Fruit fly (Drosophila melanogaster) whole organism, embryonic: ENCODE data around the gene CG44040.

Experiments used
- Adf1 ChIP-seq: fragments of 200-800 bp; sonication (Bioruptor generic); IDR thresholded peaks from 2 replicates; pipeline ENCODE4 v1.3.6; 2022; ENCODE audit warnings: missing biosample characterization, missing genetic modification characterization
- CG10565 ChIP-seq: fragments of 200-800 bp; sonication (Bioruptor generic); optimal IDR thresholded peaks from 3 replicates; lab custom pipeline; 2016; ENCODE audit warnings: missing biosample characterization, mild to moderate bottlenecking, missing genetic modification characterization
- CG1233 ChIP-seq: fragments of 200-800 bp; sonication (Bioruptor generic); optimal IDR thresholded peaks from 4 replicates; lab custom pipeline; 2018; ENCODE audit warnings: missing biosample characterization, mild to moderate bottlenecking, missing genetic modification characterization
- CG12659 ChIP-seq: fragments of 200-800 bp; sonication (Bioruptor generic); optimal IDR thresholded peaks from 3 replicates; lab custom pipeline; 2017; ENCODE audit warnings: mild to moderate bottlenecking, missing biosample characterization, missing genetic modification reagents, missing genetic modification characterization
- CG14050 ChIP-seq: fragments of 200-800 bp; sonication (Bioruptor generic); IDR thresholded peaks from 3 replicates; pipeline ENCODE4 v1.3.6; 2022; ENCODE audit warnings: missing biosample characterization, missing genetic modification characterization
- CG1529 ChIP-seq: fragments of 200-800 bp; sonication (Bioruptor generic); optimal IDR thresholded peaks from 3 replicates; lab custom pipeline; 2018; ENCODE audit warnings: missing biosample characterization, missing genetic modification characterization
- CG15479 ChIP-seq: fragments of 200-800 bp; sonication (Bioruptor generic); optimal IDR thresholded peaks from 3 replicates; lab custom pipeline; 2019; ENCODE audit warnings: missing biosample characterization, mild to moderate bottlenecking, missing genetic modification characterization, moderate library complexity
- CG17186 ChIP-seq: fragments of 200-800 bp; sonication (Bioruptor generic); optimal IDR thresholded peaks from 3 replicates; lab custom pipeline; 2017; ENCODE audit warnings: missing biosample characterization, missing genetic modification reagents, missing genetic modification characterization
- CG17359 ChIP-seq: fragments of 200-800 bp; sonication (Bioruptor generic); optimal IDR thresholded peaks from 3 replicates; lab custom pipeline; 2018; ENCODE audit warnings: missing biosample characterization, mild to moderate bottlenecking, missing genetic modification characterization, moderate library complexity
- CG17912 ChIP-seq: fragments of 200-800 bp; sonication (Bioruptor generic); optimal IDR thresholded peaks from 2 replicates; lab custom pipeline; 2018; ENCODE audit warnings: missing biosample characterization, mild to moderate bottlenecking, missing genetic modification characterization
- CG2120 ChIP-seq: fragments of 200-800 bp; sonication (Bioruptor generic); optimal IDR thresholded peaks from 3 replicates; lab custom pipeline; 2016; ENCODE audit warnings: missing biosample characterization, missing genetic modification characterization
- CG30403 ChIP-seq: fragments of 200-800 bp; sonication (Bioruptor generic); optimal IDR thresholded peaks from 3 replicates; lab custom pipeline; 2016; ENCODE audit warnings: missing biosample characterization, missing genetic modification characterization
- CG3065 ChIP-seq: fragments of 200-800 bp; sonication (Bioruptor generic); optimal IDR thresholded peaks from 2 replicates; lab custom pipeline; 2016; ENCODE audit warnings: missing biosample characterization, missing genetic modification characterization
- CG3995 ChIP-seq: fragments of 200-800 bp; sonication (Bioruptor generic); optimal IDR thresholded peaks from 3 replicates; lab custom pipeline; 2016; ENCODE audit warnings: missing biosample characterization, missing genetic modification characterization
- CG6272 ChIP-seq: fragments of 200-800 bp; sonication (Bioruptor generic); IDR thresholded peaks from 2 replicates; pipeline ENCODE4 v1.3.6; 2022; ENCODE audit warnings: missing biosample characterization, missing genetic modification characterization
- CG7372 ChIP-seq: fragments of 200-800 bp; sonication (Bioruptor generic); IDR thresholded peaks from 2 replicates; pipeline ENCODE4 v1.3.6; 2022; ENCODE audit warnings: missing biosample characterization, missing genetic modification characterization
- CG7987 ChIP-seq: fragments of 200-800 bp; sonication (Bioruptor generic); optimal IDR thresholded peaks from 2 replicates; lab custom pipeline; 2018; ENCODE audit warnings: missing biosample characterization, mild to moderate bottlenecking, missing genetic modification characterization, moderate library complexity
- CG8089 ChIP-seq: fragments of 200-800 bp; sonication (Bioruptor generic); optimal IDR thresholded peaks from 3 replicates; lab custom pipeline; 2016; ENCODE audit warnings: missing biosample characterization, missing genetic modification characterization
- CG8359 ChIP-seq: fragments of 200-800 bp; sonication (Bioruptor generic); optimal IDR thresholded peaks from 2 replicates; lab custom pipeline; 2017; ENCODE audit warnings: missing biosample characterization, mild to moderate bottlenecking, missing genetic modification characterization, borderline replicate concordance
- CG8944 ChIP-seq: fragments of 200-800 bp; sonication (Bioruptor generic); optimal IDR thresholded peaks from 3 replicates; lab custom pipeline; 2016; ENCODE audit warnings: missing biosample characterization, missing genetic modification characterization
- Dad ChIP-seq: fragments of 200-800 bp; sonication (Bioruptor generic); optimal IDR thresholded peaks from 3 replicates; lab custom pipeline; 2016; ENCODE audit warnings: missing biosample characterization, missing genetic modification characterization
- Deaf1 ChIP-seq: fragments of 200-800 bp; optimal IDR thresholded peaks from 3 replicates; lab custom pipeline; 2019; ENCODE audit warnings: missing biosample characterization, mild to moderate bottlenecking, missing genetic modification characterization, moderate library complexity
- Dfd ChIP-seq, 2 experiments: fragments of >200 bp; optimal IDR thresholded peaks; 2 replicates each; lab custom pipeline; 2017; ENCODE audit warnings: missing biosample characterization in 2 of 2, missing genetic modification characterization in 2 of 2
- Ets65A ChIP-seq: fragments of 200-800 bp; sonication (Bioruptor generic); peaks from one replicate; lab custom pipeline; 2016; ENCODE audit warnings: missing biosample characterization, missing genetic modification characterization
- Fer1 ChIP-seq: fragments of 200-800 bp; sonication (Bioruptor generic); optimal IDR thresholded peaks from 2 replicates; lab custom pipeline; 2017; ENCODE audit warnings: missing biosample characterization, mild to moderate bottlenecking, missing genetic modification characterization
- HLH3B ChIP-seq: fragments of 200-800 bp; sonication (Bioruptor generic); IDR thresholded peaks from 2 replicates; pipeline ENCODE4 v1.3.6; 2022; ENCODE audit warnings: missing biosample characterization, missing genetic modification characterization
- Hr3 ChIP-seq: fragments of 200-800 bp; sonication (Bioruptor generic); optimal IDR thresholded peaks from 3 replicates; lab custom pipeline; 2016; ENCODE audit warnings: missing biosample characterization, missing genetic modification characterization
- MBD-R2 ChIP-seq: fragments of 200-800 bp; sonication (Bioruptor generic); IDR thresholded peaks from 2 replicates; pipeline ENCODE4 v1.3.6; 2022; ENCODE audit warnings: missing biosample characterization, missing genetic modification characterization
- Mrtf ChIP-seq: fragments of 200-800 bp; sonication (Bioruptor generic); IDR thresholded peaks from 3 replicates; pipeline ENCODE4 v1.3.6; 2022; ENCODE audit warnings: missing biosample characterization, missing genetic modification characterization
- NfI ChIP-seq: fragments of 200-800 bp; sonication (Bioruptor generic); optimal IDR thresholded peaks from 3 replicates; lab custom pipeline; 2018; ENCODE audit warnings: missing biosample characterization, mild to moderate bottlenecking, missing genetic modification characterization, moderate library complexity
- Ravus ChIP-seq: fragments of 200-800 bp; sonication (Bioruptor generic); IDR thresholded peaks from 2 replicates; pipeline ENCODE4 v1.3.6; 2022; ENCODE audit warnings: missing biosample characterization, missing genetic modification characterization
- Rx ChIP-seq: fragments of 200-800 bp; sonication (Bioruptor generic); IDR thresholded peaks from 2 replicates; pipeline ENCODE4 v1.3.6; 2022; ENCODE audit warnings: missing biosample characterization, missing genetic modification characterization
- Sin3A ChIP-seq: fragments of >200 bp; optimal IDR thresholded peaks from 2 replicates; lab custom pipeline; 2018
- YL-1 ChIP-seq: fragments of 200-800 bp; sonication (Bioruptor generic); optimal IDR thresholded peaks from 3 replicates; lab custom pipeline; 2017; ENCODE audit warnings: missing biosample characterization, mild to moderate bottlenecking, missing genetic modification characterization
- bcd ChIP-seq: fragments of 200-800 bp; sonication (Bioruptor generic); optimal IDR thresholded peaks from 2 replicates; lab custom pipeline; 2017; ENCODE audit warnings: missing biosample characterization, mild to moderate bottlenecking, missing genetic modification characterization
- bigmax ChIP-seq: fragments of 200-800 bp; sonication (Bioruptor generic); optimal IDR thresholded peaks from 2 replicates; lab custom pipeline; 2018; ENCODE audit warnings: missing biosample characterization, mild to moderate bottlenecking, missing genetic modification characterization
- cwo ChIP-seq: fragments of 200-800 bp; sonication (Bioruptor generic); optimal IDR thresholded peaks from 3 replicates; lab custom pipeline; 2017; ENCODE audit warnings: missing biosample characterization, missing genetic modification characterization, mild to moderate bottlenecking, moderate library complexity, missing genetic modification reagents
- dan ChIP-seq: fragments of 200-800 bp; sonication (Bioruptor generic); IDR thresholded peaks from 2 replicates; pipeline ENCODE4 v1.3.6; 2022; ENCODE audit warnings: missing biosample characterization, missing genetic modification characterization
- gem ChIP-seq: fragments of 200-800 bp; sonication (Bioruptor generic); optimal IDR thresholded peaks from 2 replicates; lab custom pipeline; 2019; ENCODE audit warnings: missing biosample characterization, mild to moderate bottlenecking, missing genetic modification characterization, moderate library complexity
- ham ChIP-seq: fragments of 200-800 bp; sonication (Bioruptor generic); IDR thresholded peaks from 2 replicates; pipeline ENCODE4 v1.3.6; 2022; ENCODE audit warnings: missing biosample characterization, missing genetic modification characterization
- ind ChIP-seq: fragments of 200-800 bp; sonication (Bioruptor generic); optimal IDR thresholded peaks from 3 replicates; lab custom pipeline; 2016; ENCODE audit warnings: missing biosample characterization, missing genetic modification characterization
- lbe ChIP-seq: fragments of 200-800 bp; sonication (Bioruptor generic); optimal IDR thresholded peaks from 2 replicates; lab custom pipeline; 2016; ENCODE audit warnings: missing biosample characterization, mild to moderate bottlenecking, missing genetic modification characterization
- lola ChIP-seq, 3 experiments: fragments of >200 bp in 2 of 3; fragments of 200-800 bp in 1 of 3; sonication (Bioruptor generic) in 1 of 3; optimal IDR thresholded peaks; 2 replicates each; lab custom pipeline; 2017 to 2019; ENCODE audit warnings: missing biosample characterization in 3 of 3, missing genetic modification characterization in 3 of 3, mild to moderate bottlenecking in 1 of 3, moderate library complexity in 1 of 3
- mirr ChIP-seq: fragments of 200-800 bp; sonication (Bioruptor generic); optimal IDR thresholded peaks from 3 replicates; lab custom pipeline; 2018; ENCODE audit warnings: missing biosample characterization, mild to moderate bottlenecking, missing genetic modification characterization
- otp ChIP-seq: fragments of 200-800 bp; sonication (Bioruptor generic); IDR thresholded peaks from 3 replicates; pipeline ENCODE4, ENCODE4 v1.3.6; 2022; ENCODE audit warnings: missing biosample characterization, missing genetic modification characterization
- tin ChIP-seq: fragments of 200-800 bp; sonication (Bioruptor generic); optimal IDR thresholded peaks from 3 replicates; lab custom pipeline; 2016; ENCODE audit warnings: missing biosample characterization, missing genetic modification characterization
- ttk ChIP-seq: fragments of 200-800 bp; sonication (Bioruptor generic); IDR thresholded peaks from 2 replicates; pipeline ENCODE4 v2.1.2; 2022; ENCODE audit warnings: missing biosample characterization, missing genetic modification characterization
- tx ChIP-seq: fragments of 200-800 bp; sonication (Bioruptor generic); optimal IDR thresholded peaks from 2 replicates; lab custom pipeline; 2016; ENCODE audit warnings: missing biosample characterization, missing genetic modification characterization
- wor ChIP-seq: fragments of 200-800 bp; sonication (Bioruptor generic); IDR thresholded peaks from 2 replicates; pipeline ENCODE4 v1.3.6; 2022; ENCODE audit warnings: missing biosample characterization, missing genetic modification characterization
- zfh2 ChIP-seq: fragments of 200-800 bp; sonication (Bioruptor generic); optimal IDR thresholded peaks from 2 replicates; lab custom pipeline; 2016; ENCODE audit warnings: missing biosample characterization, missing genetic modification characterization

Gene CG44040

dm6 chr3R:15319912-15320746 lies at the start of gene CG44040, which contains the start of gene CG6276 (continued):
- TF ChIP-seq bigmax (GFP tag; lab: Kevin White, UChicago): no peak
- peak; percentile 55 for TF ChIP-seq Fer1 (GFP tag; lab: Kevin White, UChicago)
- peak; percentile 8 for TF ChIP-seq Sin3A (lab: Kevin White, UChicago)
- peak; percentile 6 for TF ChIP-seq CG8089 (GFP tag; lab: Kevin White, UChicago)
- 0 out of 2 replicates have a peak, but pooled peaks have one; percentile 23 for TF ChIP-seq HLH3B (GFP tag; lab: Robert Waterston, UW)
- peak; percentile 92 for TF ChIP-seq Ets65A (GFP tag; lab: Kevin White, UChicago)
- TF ChIP-seq lola (GFP tag; optimal IDR thresholded peaks at IDR 0.05; lab: Kevin White, UChicago): peak in 1 of 3 experiments; percentile 19
- no peak for TF ChIP-seq Ravus (GFP tag; lab: Robert Waterston, UW)
- TF ChIP-seq CG3995 (GFP tag; lab: Kevin White, UChicago): peak; percentile 46
- TF ChIP-seq bcd: peak; percentile 48
- TF ChIP-seq Deaf1 (tag; lab: Kevin White, UChicago): no peak
- TF ChIP-seq CG6272 (GFP tag; lab: Robert Waterston, UW): no peak
- peak; percentile 70 for TF ChIP-seq CG30403 (GFP tag; lab: Kevin White, UChicago)
- peak; percentile 6 for TF ChIP-seq CG17912 (GFP tag; lab: Kevin White, UChicago)
- TF ChIP-seq cwo: peak; percentile 6
- TF ChIP-seq ttk (GFP tag; lab: Robert Waterston, UW): no peak
- no peak for TF ChIP-seq CG7372 (GFP tag; lab: Robert Waterston, UW)
- TF ChIP-seq CG8944 (GFP tag; lab: Kevin White, UChicago): peak; percentile 13
- TF ChIP-seq CG12659 (GFP tag; lab: Kevin White, UChicago): peak; percentile 37
- TF ChIP-seq CG2120 (GFP tag; lab: Kevin White, UChicago): peak; percentile 68
- TF ChIP-seq CG1529 (GFP tag; lab: Kevin White, UChicago): no peak
- TF ChIP-seq CG17186 (GFP tag; lab: Kevin White, UChicago): no peak
- TF ChIP-seq Mrtf (GFP tag; lab: Robert Waterston, UW): peak; percentile 39; the same call in 1 of the 3 replicates
- 0 out of 3 replicates have a peak, but pooled peaks have one; percentile 30 for TF ChIP-seq CG14050
- TF ChIP-seq Rx (GFP tag; lab: Robert Waterston, UW): no peak
- peak; percentile 63 for TF ChIP-seq lbe (GFP tag; lab: Kevin White, UChicago)
- TF ChIP-seq ind: peak; percentile 29
- peak; percentile 64 for TF ChIP-seq gem (tag; lab: Kevin White, UChicago)
- peak; percentile 6 for TF ChIP-seq YL-1 (GFP tag; lab: Kevin White, UChicago)
- TF ChIP-seq CG15479 (GFP tag; lab: Kevin White, UChicago): no peak
- TF ChIP-seq Adf1 (GFP tag; lab: Robert Waterston, UW): 0 out of 2 replicates have a peak, but pooled peaks have one; percentile 23
- no peak for TF ChIP-seq dan (GFP tag; lab: Robert Waterston, UW)
- peak; percentile 55 for TF ChIP-seq zfh2 (GFP tag; lab: Kevin White, UChicago)
- TF ChIP-seq tin (GFP tag; lab: Kevin White, UChicago): no peak
- peak; percentile 52 for TF ChIP-seq tx (GFP tag; lab: Kevin White, UChicago)
- no peak for TF ChIP-seq ham (GFP tag; lab: Robert Waterston, UW)
- no peak for TF ChIP-seq Dfd (GFP tag; optimal IDR thresholded peaks at IDR 0.05; lab: Kevin White, UChicago)
- peak; percentile 36 for TF ChIP-seq Hr3
- no peak for TF ChIP-seq wor (GFP tag; lab: Robert Waterston, UW)
- peak; percentile 44 for TF ChIP-seq NfI (GFP tag; lab: Kevin White, UChicago)
- no peak for TF ChIP-seq CG8359 (GFP tag; lab: Kevin White, UChicago)
- peak; percentile 41 for TF ChIP-seq CG1233 (GFP tag; lab: Kevin White, UChicago)
- no peak for TF ChIP-seq CG7987
- TF ChIP-seq CG10565 (GFP tag; lab: Kevin White, UChicago): no peak
- 0 out of 3 replicates have a peak, but pooled peaks have one; percentile 23 for TF ChIP-seq otp (GFP tag; lab: Robert Waterston, UW)
- no peak for TF ChIP-seq mirr (GFP tag; lab: Kevin White, UChicago)
- no peak for TF ChIP-seq CG3065 (GFP tag; lab: Kevin White, UChicago)
- peak; percentile 60 for TF ChIP-seq Dad (GFP tag; lab: Kevin White, UChicago)
- TF ChIP-seq CG17359 (tag; lab: Kevin White, UChicago): peak; percentile 22
- TF ChIP-seq MBD-R2: peak; percentile 77
